Fruit fly (Drosophila melanogaster) whole organism, embryonic: ENCODE measurements around the gene Invadolysin.

Experiments
- ATbp ChIP-seq: fragments of 200-800 bp; sonication (Bioruptor generic); optimal IDR thresholded peaks from 2 replicates; lab custom pipeline; 2017; ENCODE audit warnings: missing biosample characterization, mild to moderate bottlenecking, missing genetic modification characterization, missing genetic modification reagents
- Bteb2 ChIP-seq: fragments of 200-800 bp; sonication (Bioruptor generic); optimal IDR thresholded peaks from 2 replicates; lab custom pipeline; 2016; ENCODE audit warnings: missing biosample characterization, missing genetic modification characterization
- CG10274 ChIP-seq: fragments of 200-800 bp; sonication (Bioruptor generic); optimal IDR thresholded peaks from 3 replicates; lab custom pipeline; 2017; ENCODE audit warnings: missing biosample characterization, mild to moderate bottlenecking, missing genetic modification characterization
- CG14014 ChIP-seq: fragments of 200-800 bp; sonication (Bioruptor generic); IDR thresholded peaks from 2 replicates; pipeline ENCODE4 v1.3.6; 2022; ENCODE audit warnings: missing biosample characterization, missing genetic modification characterization
- CG14710 ChIP-seq: fragments of 200-800 bp; sonication (Bioruptor generic); optimal IDR thresholded peaks from 3 replicates; lab custom pipeline; 2019; ENCODE audit warnings: missing biosample characterization, mild to moderate bottlenecking, missing genetic modification characterization, moderate library complexity
- CG15696 ChIP-seq: fragments of 200-800 bp; sonication (Bioruptor generic); optimal IDR thresholded peaks from 2 replicates; lab custom pipeline; 2019; ENCODE audit warnings: missing biosample characterization, mild to moderate bottlenecking, missing genetic modification characterization, moderate library complexity
- CG1603 ChIP-seq: fragments of 200-800 bp; sonication (Bioruptor generic); optimal IDR thresholded peaks from 2 replicates; lab custom pipeline; 2019; ENCODE audit warnings: missing biosample characterization, mild to moderate bottlenecking, missing genetic modification characterization, moderate library complexity
- CG17802 ChIP-seq: fragments of 200-800 bp; sonication (Bioruptor generic); optimal IDR thresholded peaks from 2 replicates; lab custom pipeline; 2018; ENCODE audit warnings: missing biosample characterization, mild to moderate bottlenecking, missing genetic modification characterization, moderate library complexity
- CG2116 ChIP-seq: fragments of 200-800 bp; sonication (Bioruptor generic); optimal IDR thresholded peaks from 3 replicates; lab custom pipeline; 2018; ENCODE audit warnings: missing biosample characterization, mild to moderate bottlenecking, missing genetic modification characterization
- CG2129 ChIP-seq: fragments of 200-800 bp; sonication (Bioruptor generic); IDR thresholded peaks from 2 replicates; pipeline ENCODE4 v1.3.6; 2022; ENCODE audit warnings: missing biosample characterization, missing genetic modification characterization; ENCODE audit not compliant: partially characterized antibody
- CG4854 ChIP-seq: fragments of 200-800 bp; sonication (Bioruptor generic); optimal IDR thresholded peaks from 2 replicates; lab custom pipeline; 2016; ENCODE audit warnings: missing biosample characterization, missing genetic modification characterization, inconsistent platforms
- CG5180 ChIP-seq: fragments of 200-800 bp; sonication (Bioruptor generic); optimal IDR thresholded peaks from 3 replicates; lab custom pipeline; 2017; ENCODE audit warnings: missing biosample characterization, missing genetic modification characterization, mild to moderate bottlenecking, moderate library complexity, missing genetic modification reagents
- CG5245 ChIP-seq: fragments of 200-800 bp; sonication (Bioruptor generic); optimal IDR thresholded peaks from 3 replicates; lab custom pipeline; 2016; ENCODE audit warnings: missing biosample characterization, missing genetic modification characterization
- CG6683 ChIP-seq: fragments of 200-800 bp; sonication (Bioruptor generic); optimal IDR thresholded peaks from 2 replicates; lab custom pipeline; 2017; ENCODE audit warnings: missing biosample characterization, mild to moderate bottlenecking, missing genetic modification characterization, missing genetic modification reagents
- CG6765 ChIP-seq: fragments of 200-800 bp; sonication (Bioruptor generic); optimal IDR thresholded peaks from 3 replicates; lab custom pipeline; 2017; ENCODE audit warnings: missing biosample characterization, mild to moderate bottlenecking, missing genetic modification characterization
- CG6854 ChIP-seq: fragments of 200-800 bp; sonication (Bioruptor generic); optimal IDR thresholded peaks from 3 replicates; lab custom pipeline; 2017; ENCODE audit warnings: missing biosample characterization, mild to moderate bottlenecking, missing genetic modification characterization
- CG7987 ChIP-seq: fragments of 200-800 bp; sonication (Bioruptor generic); optimal IDR thresholded peaks from 2 replicates; lab custom pipeline; 2018; ENCODE audit warnings: missing biosample characterization, mild to moderate bottlenecking, missing genetic modification characterization, moderate library complexity
- CHES-1-like ChIP-seq: fragments of 200-800 bp; sonication (Bioruptor generic); optimal IDR thresholded peaks from 2 replicates; lab custom pipeline; 2016; ENCODE audit warnings: missing biosample characterization, missing genetic modification characterization
- Doc2 ChIP-seq: fragments of 200-800 bp; sonication (Bioruptor generic); IDR thresholded peaks from 2 replicates; pipeline ENCODE4 v1.3.6; 2022; ENCODE audit warnings: missing biosample characterization, missing genetic modification characterization
- H15 ChIP-seq: fragments of 200-800 bp; sonication (Bioruptor generic); IDR thresholded peaks from 3 replicates; pipeline ENCODE4 v1.3.6; 2022; ENCODE audit warnings: missing biosample characterization, missing genetic modification characterization
- HHEX ChIP-seq: fragments of 200-800 bp; sonication (Bioruptor generic); optimal IDR thresholded peaks from 3 replicates; lab custom pipeline; 2017; ENCODE audit warnings: missing biosample characterization, mild to moderate bottlenecking, missing genetic modification characterization, missing genetic modification reagents
- Hmx ChIP-seq: fragments of 200-800 bp; sonication (Bioruptor generic); optimal IDR thresholded peaks from 2 replicates; lab custom pipeline; 2016; ENCODE audit warnings: missing biosample characterization, missing genetic modification characterization
- Hr39 ChIP-seq: fragments of >200 bp; optimal IDR thresholded peaks from 2 replicates; lab custom pipeline; 2017
- Hr78 ChIP-seq, 2 experiments: fragments of 200-800 bp in 1 of 2; fragments of >200 bp in 1 of 2; sonication (Bioruptor generic) in 1 of 2; optimal IDR thresholded peaks; 2 replicates each; lab custom pipeline; 2017 to 2019; ENCODE audit warnings: missing biosample characterization in 2 of 2, missing genetic modification characterization in 2 of 2, mild to moderate bottlenecking in 1 of 2, moderate library complexity in 1 of 2
- Jarid2 ChIP-seq: fragments of 200-800 bp; sonication (Bioruptor generic); optimal IDR thresholded peaks from 3 replicates; lab custom pipeline; 2017; ENCODE audit warnings: mild to moderate bottlenecking, missing biosample characterization, missing genetic modification reagents, missing genetic modification characterization
- Lpt ChIP-seq: fragments of >200 bp; optimal IDR thresholded peaks from 2 replicates; lab custom pipeline; 2018; ENCODE audit warnings: missing biosample characterization, missing genetic modification characterization
- Ssrp ChIP-seq: fragments of 200-800 bp; sonication (Bioruptor generic); optimal IDR thresholded peaks from 2 replicates; lab custom pipeline; 2018; ENCODE audit warnings: missing biosample characterization, mild to moderate bottlenecking, missing genetic modification characterization, moderate library complexity
- Tbp ChIP-seq: fragments of >200 bp; optimal IDR thresholded peaks from 2 replicates; lab custom pipeline; 2018; ENCODE audit warnings: missing biosample characterization, missing genetic modification characterization
- Usf ChIP-seq: fragments of 200-800 bp; sonication (Bioruptor generic); optimal IDR thresholded peaks from 2 replicates; lab custom pipeline; 2017; ENCODE audit warnings: missing genotype, missing biosample characterization, missing genetic modification characterization
- Xrp1 ChIP-seq: fragments of 200-800 bp; sonication (Bioruptor generic); IDR thresholded peaks from 2 replicates; pipeline ENCODE4 v1.3.6; 2022; ENCODE audit warnings: missing biosample characterization, missing genetic modification characterization
- aop ChIP-seq: fragments of 200-800 bp; sonication (Bioruptor generic); IDR thresholded peaks from 2 replicates; pipeline ENCODE4 v1.3.6; 2022; ENCODE audit warnings: missing biosample characterization, missing genetic modification characterization
- ash1 ChIP-seq: fragments of 200-800 bp; sonication (Bioruptor generic); optimal IDR thresholded peaks from 2 replicates; lab custom pipeline; 2018; ENCODE audit warnings: missing biosample characterization, mild to moderate bottlenecking, missing genetic modification characterization
- ato ChIP-seq: fragments of 200-800 bp; sonication (Bioruptor generic); IDR thresholded peaks from 2 replicates; pipeline ENCODE4 v1.3.6; 2022; ENCODE audit warnings: missing biosample characterization, missing genetic modification characterization; ENCODE audit not compliant: partially characterized antibody
- fd3F ChIP-seq: fragments of 200-800 bp; sonication (Bioruptor generic); optimal IDR thresholded peaks from 2 replicates; lab custom pipeline; 2018; ENCODE audit warnings: missing biosample characterization, mild to moderate bottlenecking, missing genetic modification characterization, moderate library complexity
- fu2 ChIP-seq: fragments of 200-800 bp; sonication (Bioruptor generic); optimal IDR thresholded peaks from 2 replicates; lab custom pipeline; 2016; ENCODE audit warnings: missing biosample characterization, missing genetic modification characterization
- grau ChIP-seq: fragments of 200-800 bp; optimal IDR thresholded peaks from 3 replicates; lab custom pipeline; 2019; ENCODE audit warnings: missing biosample characterization, mild to moderate bottlenecking, missing genetic modification characterization, moderate library complexity
- h ChIP-seq: fragments of >200 bp; optimal IDR thresholded peaks from 2 replicates; lab custom pipeline; 2017
- hb ChIP-seq: fragments of 200-800 bp; sonication (Bioruptor generic); IDR thresholded peaks from 3 replicates; pipeline ENCODE4 v1.3.6; 2022; ENCODE audit warnings: missing biosample characterization, missing genetic modification characterization; ENCODE audit not compliant: partially characterized antibody
- insv ChIP-seq, 2 experiments: fragments of 200-800 bp; sonication (Bioruptor generic); optimal IDR thresholded peaks; 3 replicates each; lab custom pipeline; 2016 to 2018; ENCODE audit warnings: missing biosample characterization in 2 of 2, missing genetic modification characterization in 2 of 2
- inv ChIP-seq: fragments of 200-800 bp; sonication (Bioruptor generic); IDR thresholded peaks from 2 replicates; pipeline ENCODE4 v1.3.6; 2022; ENCODE audit warnings: missing biosample characterization, missing genetic modification characterization; ENCODE audit not compliant: partially characterized antibody
- klu ChIP-seq: fragments of 200-800 bp; sonication (Bioruptor generic); IDR thresholded peaks from 2 replicates; pipeline ENCODE4 v1.3.6; 2022; ENCODE audit warnings: missing biosample characterization, missing genetic modification characterization
- pan ChIP-seq, 4 experiments: fragments of >200 bp in 3 of 4; fragments of 200-800 bp in 1 of 4; sonication (Bioruptor generic) in 1 of 4; optimal IDR thresholded peaks in 3 of 4; IDR thresholded peaks in 1 of 4; 2 replicates each; pipeline versions ENCODE4 v1.3.6 to Lab custom; 2017 to 2022; ENCODE audit warnings: missing biosample characterization in 2 of 4, missing genetic modification characterization in 2 of 4, mixed read lengths in 1 of 4
- pb ChIP-seq: fragments of 200-800 bp; sonication (Bioruptor generic); optimal IDR thresholded peaks from 3 replicates; lab custom pipeline; 2016; ENCODE audit warnings: missing biosample characterization, missing genetic modification characterization
- phol ChIP-seq: fragments of 200-800 bp; sonication (Bioruptor generic); optimal IDR thresholded peaks from 3 replicates; lab custom pipeline; 2018; ENCODE audit warnings: missing biosample characterization, mild to moderate bottlenecking, missing genetic modification characterization, moderate library complexity
- sens-2 ChIP-seq: fragments of 200-800 bp; sonication (Bioruptor generic); IDR thresholded peaks from 2 replicates; pipeline ENCODE4 v1.3.6; 2022; ENCODE audit warnings: missing biosample characterization, missing genetic modification characterization
- slp2 ChIP-seq: fragments of 200-800 bp; sonication (Bioruptor generic); optimal IDR thresholded peaks from 2 replicates; lab custom pipeline; 2016; ENCODE audit warnings: missing biosample characterization, missing genetic modification characterization
- twi ChIP-seq: fragments of 200-800 bp; optimal IDR thresholded peaks from 2 replicates; lab custom pipeline; 2019; ENCODE audit warnings: missing biosample characterization, mild to moderate bottlenecking, missing genetic modification characterization, moderate library complexity
- zen2 ChIP-seq: fragments of 200-800 bp; sonication (Bioruptor generic); IDR thresholded peaks from 3 replicates; pipeline ENCODE4 v1.3.6; 2022; ENCODE audit warnings: missing biosample characterization, missing genetic modification characterization; ENCODE audit not compliant: partially characterized antibody

Invadolysin gene

dm6 chr3R:10097531-10098295 is 46.8 kb upstream of the Invadolysin start (continued):
- TF ChIP-seq CHES-1-like (GFP tag; lab: Kevin White, UChicago) (peak; percentile 68), insv (GFP tag; optimal IDR thresholded peaks at IDR 0.05; lab: Kevin White, UChicago) (no peak), CG5245 (no peak), slp2 (GFP tag; lab: Kevin White, UChicago) (peak; percentile 49), Ssrp (tag; lab: Kevin White, UChicago) (peak; percentile 48), phol (peak; percentile 62), Doc2 (GFP tag; lab: Robert Waterston, UW) (no peak), CG4854 (GFP tag; lab: Kevin White, UChicago) (no peak), twi (no peak), Usf (GFP tag; lab: Kevin White, UChicago) (peak; percentile 47), CG7987 (GFP tag; lab: Kevin White, UChicago) (peak; percentile 81), CG5180 (peak; percentile 27), CG15696 (peak; percentile 9), aop (GFP tag; lab: Robert Waterston, UW) (no peak), pb (GFP tag; lab: Kevin White, UChicago) (peak; percentile 31), Bteb2 (GFP tag; lab: Kevin White, UChicago) (peak; percentile 37), ash1 (GFP tag; lab: Kevin White, UChicago) (no peak), Lpt (GFP tag; lab: Kevin White, UChicago) (no peak), CG14014 (GFP tag; lab: Robert Waterston, UW) (peak; percentile 75), sens-2 (GFP tag; lab: Robert Waterston, UW) (no peak), Xrp1 (GFP tag; lab: Robert Waterston, UW) (peak; percentile 49; the same call in 1 of the 2 replicates), Hmx (peak; percentile 29), CG2129 (GFP tag; lab: Robert Waterston, UW) (no peak), inv (no peak), CG10274 (GFP tag; lab: Kevin White, UChicago) (peak; percentile 78), Tbp (GFP tag; lab: Kevin White, UChicago) (no peak), ATbp (GFP tag; lab: Kevin White, UChicago) (peak; percentile 51), hb (GFP tag; lab: Robert Waterston, UW) (no peak), zen2 (GFP tag; lab: Robert Waterston, UW) (no peak), CG6854 (GFP tag; lab: Kevin White, UChicago) (peak; percentile 46), CG6765 (GFP tag; lab: Kevin White, UChicago) (peak; percentile 66), CG2116 (peak; percentile 3), Hr78 (GFP tag; optimal IDR thresholded peaks at IDR 0.05; lab: Kevin White, UChicago) (peak in 1 of 2 experiments; percentile 88), CG6683 (GFP tag; lab: Kevin White, UChicago) (peak; percentile 54), h (lab: Kevin White, UChicago) (no peak), pan (optimal IDR thresholded peaks at IDR 0.05; lab: Kevin White, UChicago) (no peak), pan (GFP tag; optimal IDR thresholded peaks at IDR 0.05 in 1 of 2, IDR thresholded peaks at IDR 0.05 in 1 of 2) (peak in 1 of 2 experiments; percentile 48), Jarid2 (GFP tag; lab: Kevin White, UChicago) (peak; percentile 58), H15 (GFP tag; lab: Robert Waterston, UW) (0 out of 3 replicates have a peak, but pooled peaks have one; percentile 40), CG14710 (tag; lab: Kevin White, UChicago) (peak; percentile 5), fd3F (GFP tag; lab: Kevin White, UChicago) (peak; percentile 27), ato (GFP tag; lab: Robert Waterston, UW) (no peak), CG17802 (tag; lab: Kevin White, UChicago) (no peak), HHEX (GFP tag; lab: Kevin White, UChicago) (peak; percentile 82), Hr39 (lab: Kevin White, UChicago) (no peak), klu (GFP tag; lab: Robert Waterston, UW) (peak; percentile 64; the same call in 1 of the 2 replicates), grau (tag; lab: Kevin White, UChicago) (peak; percentile 73), CG1603 (tag; lab: Kevin White, UChicago) (peak; percentile 53), fu2 (peak; percentile 34)
